Worm (Caenorhabditis elegans) whole organism, L4/young adult: Measurements from ENCODE around the gene mec-18.

Source experiments
- W03F9.2 ChIP-seq: fragments of 150-350 bp; optimal IDR thresholded peaks from 2 replicates; lab custom pipeline; 2014; ENCODE audit warnings: missing biosample characterization, missing genetic modification characterization
- dao-5 ChIP-seq: sonication (generic microtip); optimal IDR thresholded peaks from 2 replicates; lab custom pipeline; 2016; ENCODE audit warnings: missing genotype, missing genetic modification characterization, moderate library complexity, missing compliant biosample characterization

DNA sequence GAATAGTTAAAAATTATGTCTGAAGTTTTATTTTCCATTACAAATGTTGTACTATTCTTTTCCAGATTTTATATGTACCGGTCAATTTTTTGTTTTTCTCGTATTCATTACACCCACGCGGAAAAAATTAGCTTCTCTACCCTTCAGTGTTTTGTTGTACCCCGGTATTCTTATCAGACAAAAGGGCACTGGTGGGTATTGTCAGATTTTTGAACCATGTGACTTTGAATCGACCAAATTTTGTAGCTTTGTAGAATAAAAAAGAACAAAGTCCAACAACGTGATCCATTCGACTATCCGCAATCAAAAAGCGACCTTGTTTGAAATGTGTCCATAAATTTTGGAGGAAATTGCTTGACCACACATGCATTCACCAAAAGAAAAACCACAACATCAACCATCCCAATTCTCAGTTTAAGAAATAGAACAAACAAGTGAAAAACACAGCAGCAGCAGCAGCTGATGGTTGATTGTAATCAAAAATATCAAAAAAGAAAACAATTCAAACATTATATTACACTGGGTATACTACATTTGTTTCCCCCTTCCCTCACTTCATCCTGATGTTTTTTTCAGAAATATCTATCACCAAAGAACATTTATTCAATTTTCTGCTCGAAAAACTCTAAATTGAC, 29.4 kb downstream of the mec-18 start:
- TF ChIP-seq W03F9.2 (tag; lab: Kevin White, UChicago), result no peak
- TF ChIP-seq dao-5 (tag; lab: Kevin White, UChicago), result no peak
